Worm (Caenorhabditis elegans) whole organism, L1 larva: ENCODE data around the gene ugt-60.

Experiments used
- C04F5.9 ChIP-seq: sonication (generic microtip); optimal IDR thresholded peaks from 2 replicates; lab custom pipeline; 2016; ENCODE audit warnings: missing genetic modification characterization, missing compliant biosample characterization
- C34B4.2 ChIP-seq: sonication (generic microtip); optimal IDR thresholded peaks from 2 replicates; lab custom pipeline; 2017; ENCODE audit warnings: mild to moderate bottlenecking, missing genetic modification characterization, missing compliant biosample characterization
- Y116A8C.19 ChIP-seq: sonication (generic microtip); optimal IDR thresholded peaks from 2 replicates; lab custom pipeline; 2016; ENCODE audit warnings: missing compliant biosample characterization, missing genetic modification characterization, borderline replicate concordance
- aly-2 ChIP-seq: fragments of 150-350 bp; optimal IDR thresholded peaks from 2 replicates; lab custom pipeline; 2014; ENCODE audit warnings: missing biosample characterization, missing genetic modification characterization
- ama-1 ChIP-seq: fragments of 150-350 bp; optimal IDR thresholded peaks from 2 replicates; lab custom pipeline; 2014
- blmp-1 ChIP-seq: fragments of 150-350 bp; optimal IDR thresholded peaks from 2 replicates; lab custom pipeline; 2014; ENCODE audit warnings: missing biosample characterization, missing genetic modification characterization
- ceh-8 ChIP-seq: fragments of 200-800 bp; sonication (Bioruptor generic); optimal IDR thresholded peaks from 2 replicates; lab custom pipeline; 2018; ENCODE audit warnings: mild to moderate bottlenecking, missing genetic modification characterization, moderate library complexity, missing compliant biosample characterization
- ceh-88 ChIP-seq: fragments of 200-800 bp; sonication (Bioruptor generic); IDR thresholded peaks from 2 replicates; pipeline ENCODE4 v1.3.6; 2022; ENCODE audit warnings: missing genetic modification characterization, missing compliant biosample characterization
- ces-1 ChIP-seq: fragments of 150-350 bp; optimal IDR thresholded peaks from 2 replicates; lab custom pipeline; 2014; ENCODE audit warnings: missing biosample characterization, missing genetic modification reagents, missing genetic modification characterization
- dpl-1 ChIP-seq, 3 experiments: fragments of 150-350 bp in 2 of 3; sonication (generic microtip) in 1 of 3; optimal IDR thresholded peaks; 2 replicates each; lab custom pipeline; 2014 to 2017; ENCODE audit warnings: missing biosample characterization in 3 of 3, missing genetic modification characterization in 3 of 3, missing genetic modification reagents in 3 of 3
- dsc-1 ChIP-seq: sonication (generic microtip); optimal IDR thresholded peaks from 2 replicates; lab custom pipeline; 2016; ENCODE audit warnings: mild to moderate bottlenecking, missing genetic modification characterization, missing compliant biosample characterization
- egl-13 ChIP-seq: sonication (generic microtip); optimal IDR thresholded peaks from 2 replicates; lab custom pipeline; 2016; ENCODE audit warnings: missing genotype, missing genetic modification reagents, missing genetic modification characterization, missing compliant biosample characterization
- egl-27 ChIP-seq, 2 experiments: fragments of 150-350 bp in 1 of 2; sonication (generic microtip); optimal IDR thresholded peaks; 3 replicates each; lab custom pipeline; 2017 to 2018; ENCODE audit warnings: missing biosample characterization in 2 of 2, missing genetic modification characterization in 2 of 2, missing genetic modification reagents in 2 of 2
- elt-2 ChIP-seq: sonication (generic microtip); optimal IDR thresholded peaks from 2 replicates; lab custom pipeline; 2016; ENCODE audit warnings: missing genetic modification characterization, mild to moderate bottlenecking, inconsistent platforms, missing compliant biosample characterization, missing genetic modification reagents
- elt-3 ChIP-seq, 6 experiments: fragments of 150-350 bp in 1 of 6; sonication (generic microtip); optimal IDR thresholded peaks; 2 replicates each; lab custom pipeline; 2017 to 2018; ENCODE audit warnings: missing biosample characterization in 6 of 6, missing genetic modification characterization in 6 of 6, inconsistent platforms in 1 of 6
- fkh-4 ChIP-seq: sonication (generic microtip); optimal IDR thresholded peaks from 2 replicates; lab custom pipeline; 2016; ENCODE audit warnings: missing compliant biosample characterization, missing genetic modification characterization, borderline replicate concordance
- fkh-8 ChIP-seq: sonication (generic microtip); optimal IDR thresholded peaks from 2 replicates; lab custom pipeline; 2016; ENCODE audit warnings: mild to moderate bottlenecking, missing genetic modification characterization, missing compliant biosample characterization
- fos-1 ChIP-seq: fragments of 150-350 bp; optimal IDR thresholded peaks from 2 replicates; lab custom pipeline; 2014; ENCODE audit warnings: missing biosample characterization, missing genetic modification characterization
- grh-1 ChIP-seq: fragments of 200-800 bp; sonication (Bioruptor generic); IDR thresholded peaks from 2 replicates; pipeline ENCODE4 v1.3.6; 2022; ENCODE audit warnings: missing genetic modification reagents, missing genetic modification characterization, missing compliant biosample characterization
- hlh-17 ChIP-seq: fragments of 200-800 bp; sonication (Bioruptor generic); optimal IDR thresholded peaks from 2 replicates; lab custom pipeline; 2018; ENCODE audit warnings: missing genetic modification characterization, mild to moderate bottlenecking, missing compliant biosample characterization, moderate library complexity, borderline replicate concordance
- isw-1 ChIP-seq: fragments of 200-800 bp; sonication (Bioruptor generic); IDR thresholded peaks from 2 replicates; pipeline ENCODE4 v1.3.6; 2022; ENCODE audit warnings: missing genetic modification characterization, missing compliant biosample characterization
- jun-1 ChIP-seq: fragments of 150-350 bp; optimal IDR thresholded peaks from 2 replicates; lab custom pipeline; 2014; ENCODE audit warnings: missing biosample characterization, missing genetic modification reagents, missing genetic modification characterization
- lin-13 ChIP-seq: fragments of 150-350 bp; optimal IDR thresholded peaks from 2 replicates; lab custom pipeline; 2014; ENCODE audit warnings: missing biosample characterization, missing genetic modification reagents, missing genetic modification characterization
- lin-35 ChIP-seq, 2 experiments: fragments of 150-350 bp; optimal IDR thresholded peaks; 2 replicates each; lab custom pipeline; 2014; ENCODE audit warnings: missing biosample characterization in 2 of 2, missing genetic modification characterization in 2 of 2, missing genetic modification reagents in 2 of 2
- lir-3 ChIP-seq: sonication (generic microtip); optimal IDR thresholded peaks from 2 replicates; lab custom pipeline; 2016; ENCODE audit warnings: mild to moderate bottlenecking, missing genetic modification characterization, moderate library complexity, missing compliant biosample characterization; ENCODE audit not compliant: poor library complexity
- mab-9 ChIP-seq: fragments of 200-800 bp; sonication (Bioruptor generic); IDR thresholded peaks from 2 replicates; pipeline ENCODE4 v1.3.6; 2022; ENCODE audit warnings: missing genetic modification reagents, missing genetic modification characterization, missing compliant biosample characterization
- mdl-1 ChIP-seq, 2 experiments: fragments of 150-350 bp; optimal IDR thresholded peaks; 2 replicates each; lab custom pipeline; 2014 to 2017; ENCODE audit warnings: missing biosample characterization in 2 of 2, missing genetic modification characterization in 2 of 2, inconsistent platforms in 1 of 2
- mep-1 ChIP-seq: fragments of 150-350 bp; optimal IDR thresholded peaks from 2 replicates; lab custom pipeline; 2014; ENCODE audit warnings: missing biosample characterization, missing genetic modification characterization
- nhr-11 ChIP-seq: fragments of 150-350 bp; optimal IDR thresholded peaks from 2 replicates; lab custom pipeline; 2014; ENCODE audit warnings: missing biosample characterization, missing genetic modification characterization
- nhr-19 ChIP-seq: fragments of 200-800 bp; sonication (Bioruptor generic); conservative IDR thresholded peaks from 2 replicates; pipeline ENCODE4 v1.3.6; 2022; ENCODE audit warnings: missing genetic modification characterization, missing compliant biosample characterization
- nhr-28 ChIP-seq: fragments of 150-350 bp; optimal IDR thresholded peaks from 2 replicates; lab custom pipeline; 2014; ENCODE audit warnings: missing biosample characterization, missing genetic modification characterization
- nhr-47 ChIP-seq: sonication (generic microtip); optimal IDR thresholded peaks from 2 replicates; lab custom pipeline; 2016; ENCODE audit warnings: mild to moderate bottlenecking, missing genetic modification characterization, moderate library complexity, missing compliant biosample characterization
- nhr-71 ChIP-seq: sonication (generic microtip); optimal IDR thresholded peaks from 2 replicates; lab custom pipeline; 2016; ENCODE audit warnings: mild to moderate bottlenecking, missing genetic modification characterization, moderate library complexity, missing compliant biosample characterization
- nhr-84 ChIP-seq: sonication (generic microtip); optimal IDR thresholded peaks from 2 replicates; lab custom pipeline; 2017; ENCODE audit warnings: missing biosample characterization, missing genetic modification characterization
- nhr-85 ChIP-seq: sonication (generic microtip); peaks from one replicate; lab custom pipeline; 2016; ENCODE audit warnings: missing genetic modification characterization, inconsistent platforms, missing compliant biosample characterization
- pag-3 ChIP-seq: sonication (generic microtip); optimal IDR thresholded peaks from 2 replicates; lab custom pipeline; 2017; ENCODE audit warnings: missing genetic modification characterization, mild to moderate bottlenecking, missing compliant biosample characterization, antibody characterized with exemption, borderline replicate concordance; ENCODE audit not compliant: insufficient read depth
- rnt-1 ChIP-seq: sonication (generic microtip); optimal IDR thresholded peaks from 2 replicates; lab custom pipeline; 2016; ENCODE audit warnings: mild to moderate bottlenecking, missing genetic modification characterization, moderate library complexity, missing compliant biosample characterization
- skn-1 ChIP-seq: fragments of 150-350 bp; optimal IDR thresholded peaks from 2 replicates; lab custom pipeline; 2014; ENCODE audit warnings: missing biosample characterization, missing genetic modification characterization
- snu-23 ChIP-seq: sonication (generic microtip); optimal IDR thresholded peaks from 2 replicates; lab custom pipeline; 2016; ENCODE audit warnings: missing genetic modification characterization, missing compliant biosample characterization
- tbx-2 ChIP-seq: sonication (generic microtip); optimal IDR thresholded peaks from 2 replicates; lab custom pipeline; 2016; ENCODE audit warnings: missing genetic modification characterization, missing compliant biosample characterization
- tlp-1 ChIP-seq: fragments of 150-350 bp; optimal IDR thresholded peaks from 2 replicates; lab custom pipeline; 2014; ENCODE audit warnings: missing biosample characterization, missing genetic modification characterization
- unc-30 ChIP-seq: sonication (generic microtip); optimal IDR thresholded peaks from 2 replicates; lab custom pipeline; 2017; ENCODE audit warnings: missing biosample characterization, missing genetic modification characterization
- unc-86 ChIP-seq: sonication (generic microtip); optimal IDR thresholded peaks from 2 replicates; lab custom pipeline; 2016; ENCODE audit warnings: missing genetic modification characterization, missing compliant biosample characterization
- unc-98 ChIP-seq: fragments of 200-800 bp; sonication (Bioruptor generic); IDR thresholded peaks from 2 replicates; pipeline ENCODE4 v1.3.6; 2022; ENCODE audit warnings: missing genetic modification characterization, missing compliant biosample characterization
- vab-15 ChIP-seq: sonication (generic microtip); optimal IDR thresholded peaks from 2 replicates; lab custom pipeline; 2017; ENCODE audit warnings: missing genotype, mild to moderate bottlenecking, missing genetic modification characterization, missing compliant biosample characterization
- xbp-1 ChIP-seq: sonication (generic microtip); optimal IDR thresholded peaks from 2 replicates; lab custom pipeline; 2016; ENCODE audit warnings: missing genetic modification characterization, missing compliant biosample characterization
- ztf-11 ChIP-seq, 2 experiments: sonication (generic microtip); optimal IDR thresholded peaks; 2 replicates each; lab custom pipeline; 2016 to 2017; ENCODE audit warnings: missing genetic modification characterization in 2 of 2, missing biosample characterization in 1 of 2, missing compliant biosample characterization in 1 of 2
- ztf-4 ChIP-seq: fragments of 150-350 bp; optimal IDR thresholded peaks from 2 replicates; lab custom pipeline; 2014; ENCODE audit warnings: missing biosample characterization, missing genetic modification characterization

Gene ugt-60

ce11 chrIII:9698635-9699396 is 20.0 kb upstream of the ugt-60 start (continued):
- TF ChIP-seq nhr-19 (no peak), tlp-1 (tag; lab: Kevin White, UChicago) (no peak), skn-1 (tag; lab: Kevin White, UChicago) (peak; percentile 1), fkh-8 (tag; lab: Kevin White, UChicago) (no peak), hlh-17 (GFP tag; lab: Kevin White, UChicago) (no peak), blmp-1 (tag; lab: Kevin White, UChicago) (peak; percentile 36), unc-86 (tag; lab: Kevin White, UChicago) (no peak), ces-1 (GFP tag; lab: Kevin White, UChicago) (no peak), dpl-1 (GFP tag; optimal IDR thresholded peaks at IDR 0.05; lab: Kevin White, UChicago) (no peak), nhr-11 (tag; lab: Kevin White, UChicago) (no peak), egl-13 (tag; lab: Kevin White, UChicago) (no peak), nhr-71 (tag; lab: Kevin White, UChicago) (peak; percentile 36), fos-1 (no peak), elt-3 (tag; optimal IDR thresholded peaks at IDR 0.05; lab: Kevin White, UChicago) (peak in 1 of 6 experiments; percentile 43), unc-30 (no peak), mab-9 (GFP tag; lab: Robert Waterston, UW) (no peak), C34B4.2 (tag; lab: Kevin White, UChicago) (no peak), ztf-11 (tag; optimal IDR thresholded peaks at IDR 0.05; lab: Kevin White, UChicago) (no peak), nhr-84 (no peak), pag-3 (tag; lab: Kevin White, UChicago) (peak; percentile 30), aly-2 (no peak), mep-1 (tag; lab: Kevin White, UChicago) (peak; percentile 7), egl-27 (tag; optimal IDR thresholded peaks at IDR 0.05; lab: Kevin White, UChicago) (no peak), ama-1 (lab: Kevin White, UChicago) (no peak), ceh-88 (GFP tag; lab: Robert Waterston, UW) (no peak), C04F5.9 (tag; lab: Kevin White, UChicago) (no peak), Y116A8C.19 (no peak), ceh-8 (GFP tag; lab: Kevin White, UChicago) (no peak), nhr-47 (no peak), nhr-28 (tag; lab: Kevin White, UChicago) (no peak), fkh-4 (no peak), unc-98 (GFP tag; lab: Robert Waterston, UW) (no peak)

DNA sequence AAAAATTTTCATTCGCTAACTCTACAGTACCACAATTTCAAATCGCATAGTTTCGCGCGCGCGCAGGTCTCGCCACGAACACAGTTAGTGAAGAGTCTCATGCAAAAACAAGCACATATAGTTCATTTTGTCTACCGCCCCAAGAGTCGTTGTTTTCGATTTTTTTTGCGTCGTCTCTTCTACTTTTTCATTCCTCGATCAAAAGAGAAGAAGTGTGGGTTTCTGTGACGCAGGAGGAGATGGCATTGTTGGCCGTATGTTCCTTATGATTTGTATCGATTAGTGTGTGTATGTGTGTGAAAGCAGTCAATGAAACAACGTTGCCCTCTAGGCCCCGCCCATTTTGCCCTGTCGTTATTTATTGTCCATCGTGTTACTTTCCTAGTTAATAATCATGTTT is 19.0 kb upstream of the ugt-60 start:
- peak; percentile 65 for TF ChIP-seq nhr-85
- TF ChIP-seq blmp-1 (tag; lab: Kevin White, UChicago): peak; percentile 54
- peak; percentile 29 for TF ChIP-seq rnt-1 (tag; lab: Kevin White, UChicago)
- no peak for TF ChIP-seq lir-3
- peak in 1 of 2 experiments; percentile 29 for TF ChIP-seq lin-35 (GFP tag; optimal IDR thresholded peaks at IDR 0.05; lab: Kevin White, UChicago)
- no peak for TF ChIP-seq nhr-84
- no peak for TF ChIP-seq unc-30

ce11 chrIII:9697323-9697722 is 18.5 kb upstream of the ugt-60 start:
- no peak for TF ChIP-seq isw-1 (GFP tag; lab: Robert Waterston, UW)
- TF ChIP-seq snu-23 (GFP tag; lab: Kevin White, UChicago): peak; percentile 78
- no peak for TF ChIP-seq jun-1 (tag; lab: Kevin White, UChicago)
- peak; percentile 42 for TF ChIP-seq dsc-1 (tag; lab: Kevin White, UChicago)
- TF ChIP-seq tbx-2: peak; percentile 40
- TF ChIP-seq ztf-4: peak; percentile 38
- peak; percentile 76 for TF ChIP-seq nhr-71 (tag; lab: Kevin White, UChicago)
- peak; percentile 72 for TF ChIP-seq fkh-8 (tag; lab: Kevin White, UChicago)
- peak; percentile 50 for TF ChIP-seq xbp-1 (tag; lab: Kevin White, UChicago)
- peak; percentile 21 for TF ChIP-seq mep-1 (tag; lab: Kevin White, UChicago)
- no peak for TF ChIP-seq vab-15
- peak; percentile 49 for TF ChIP-seq blmp-1 (tag; lab: Kevin White, UChicago)
- TF ChIP-seq nhr-47: peak; percentile 59
- no peak for TF ChIP-seq lin-13 (GFP tag; lab: Kevin White, UChicago)
- peak; percentile 77 for TF ChIP-seq rnt-1 (tag; lab: Kevin White, UChicago)
- TF ChIP-seq fos-1: peak; percentile 40
- TF ChIP-seq lin-35 (GFP tag; optimal IDR thresholded peaks at IDR 0.05; lab: Kevin White, UChicago): peak; percentile 26 to 61
- TF ChIP-seq grh-1 (GFP tag; lab: Robert Waterston, UW): no peak
- peak in 1 of 2 experiments; percentile 63 for TF ChIP-seq mdl-1 (tag; optimal IDR thresholded peaks at IDR 0.05; lab: Kevin White, UChicago)
- no peak for TF ChIP-seq unc-30
- no peak for TF ChIP-seq elt-2 (tag; lab: Kevin White, UChicago)
- no peak for TF ChIP-seq nhr-11 (tag; lab: Kevin White, UChicago)
